Worm (Caenorhabditis elegans) whole organism, L4 larva: Measurements from ENCODE around the gene str-206.

Experiments
- D1046.2 ChIP-seq: fragments of 200-800 bp; sonication (Bioruptor generic); IDR thresholded peaks from 2 replicates; pipeline ENCODE4 v1.3.6; 2022; ENCODE audit warnings: missing genetic modification characterization, missing compliant biosample characterization
- F26F4.8 ChIP-seq: fragments of 200-800 bp; sonication (Bioruptor generic); conservative IDR thresholded peaks from 2 replicates; pipeline ENCODE4 v1.3.6; 2022; ENCODE audit warnings: missing genetic modification characterization, missing compliant biosample characterization
- F49E8.2 ChIP-seq: sonication (generic microtip); optimal IDR thresholded peaks from 2 replicates; lab custom pipeline; 2016; ENCODE audit warnings: missing compliant biosample characterization, mild to moderate bottlenecking, missing genetic modification characterization, borderline replicate concordance
- T20F7.1 ChIP-seq: fragments of 200-800 bp; sonication (Bioruptor generic); optimal IDR thresholded peaks from 2 replicates; lab custom pipeline; 2018; ENCODE audit warnings: mild to moderate bottlenecking, missing genetic modification characterization, missing compliant biosample characterization
- aha-1 ChIP-seq: fragments of 150-350 bp; peaks from one replicate; lab custom pipeline; 2014; ENCODE audit warnings: missing biosample characterization, missing genetic modification characterization
- ceh-32 ChIP-seq: sonication (generic microtip); optimal IDR thresholded peaks from 2 replicates; lab custom pipeline; 2016; ENCODE audit warnings: mild to moderate bottlenecking, missing genetic modification characterization, missing compliant biosample characterization; ENCODE audit not compliant: poor library complexity
- ceh-62 ChIP-seq: sonication (generic microtip); optimal IDR thresholded peaks from 2 replicates; lab custom pipeline; 2017; ENCODE audit warnings: missing biosample characterization, missing genetic modification characterization
- ces-1 ChIP-seq: fragments of 150-350 bp; sonication (generic microtip); optimal IDR thresholded peaks from 4 replicates; lab custom pipeline; 2014; ENCODE audit warnings: missing biosample characterization, missing genetic modification reagents, missing genetic modification characterization
- cey-2 ChIP-seq: sonication (generic microtip); optimal IDR thresholded peaks from 3 replicates; lab custom pipeline; 2017; ENCODE audit warnings: missing genetic modification characterization, mild to moderate bottlenecking, missing compliant biosample characterization, antibody characterized with exemption, borderline replicate concordance; ENCODE audit not compliant: insufficient read depth
- ctbp-1 ChIP-seq: fragments of 200-800 bp; sonication (Bioruptor generic); IDR thresholded peaks from 2 replicates; pipeline ENCODE4 v1.3.6; 2022; ENCODE audit warnings: missing genetic modification reagents, missing genetic modification characterization, missing compliant biosample characterization
- daf-16 ChIP-seq, 3 experiments: sonication (generic microtip); optimal IDR thresholded peaks; 2 replicates each; lab custom pipeline; 2016 to 2017; ENCODE audit warnings: missing genetic modification characterization in 3 of 3, missing genetic modification reagents in 3 of 3, mild to moderate bottlenecking in 2 of 3, missing compliant biosample characterization in 2 of 3, missing biosample characterization in 1 of 3, moderate library complexity in 1 of 3
- dmd-6 ChIP-seq: fragments of 200-800 bp; sonication (Bioruptor generic); IDR thresholded peaks from 2 replicates; pipeline ENCODE4 v1.3.6; 2022; ENCODE audit warnings: missing genetic modification reagents, missing genetic modification characterization, missing compliant biosample characterization
- dmd-9 ChIP-seq: fragments of 200-800 bp; sonication (Bioruptor generic); IDR thresholded peaks from 2 replicates; pipeline ENCODE4 v1.3.6; 2022; ENCODE audit warnings: missing genetic modification reagents, missing genetic modification characterization, missing compliant biosample characterization
- dpl-1 ChIP-seq: fragments of 150-350 bp; optimal IDR thresholded peaks from 2 replicates; lab custom pipeline; 2014; ENCODE audit warnings: missing biosample characterization, missing genetic modification reagents, missing genetic modification characterization
- dve-1 ChIP-seq: sonication (generic microtip); optimal IDR thresholded peaks from 2 replicates; lab custom pipeline; 2017; ENCODE audit warnings: antibody characterized with exemption, mild to moderate bottlenecking, missing genetic modification characterization, missing compliant biosample characterization; ENCODE audit not compliant: insufficient read depth
- hif-1 ChIP-seq, 2 experiments: sonication (generic microtip); optimal IDR thresholded peaks; 2 replicates each; lab custom pipeline; 2016 to 2017; ENCODE audit warnings: missing compliant biosample characterization in 2 of 2, missing genetic modification characterization in 2 of 2, missing genetic modification reagents in 2 of 2, missing genotype in 2 of 2, mild to moderate bottlenecking in 1 of 2
- hlh-11 ChIP-seq: fragments of 200-800 bp; sonication (Bioruptor generic); optimal IDR thresholded peaks from 2 replicates; lab custom pipeline; 2018; ENCODE audit warnings: mild to moderate bottlenecking, missing genetic modification characterization, missing compliant biosample characterization
- hlh-30 ChIP-seq: sonication (generic microtip); optimal IDR thresholded peaks from 2 replicates; lab custom pipeline; 2017; ENCODE audit warnings: antibody characterized with exemption, mild to moderate bottlenecking, missing genetic modification characterization, missing compliant biosample characterization; ENCODE audit not compliant: insufficient read depth
- lin-29 ChIP-seq: fragments of 200-800 bp; sonication (Bioruptor generic); IDR thresholded peaks from 2 replicates; pipeline ENCODE4 v1.3.6; 2022; ENCODE audit warnings: missing genetic modification reagents, missing genetic modification characterization, missing compliant biosample characterization
- lin-38 ChIP-seq: fragments of 200-800 bp; sonication (Bioruptor generic); IDR thresholded peaks from 2 replicates; pipeline ENCODE4 v1.3.6; 2022; ENCODE audit warnings: missing genetic modification reagents, missing genetic modification characterization, missing compliant biosample characterization
- lir-3 ChIP-seq: sonication (generic microtip); optimal IDR thresholded peaks from 2 replicates; lab custom pipeline; 2016; ENCODE audit warnings: mild to moderate bottlenecking, missing genetic modification characterization, missing compliant biosample characterization
- lsy-2 ChIP-seq, 2 experiments: fragments of 150-350 bp in 1 of 2; sonication (generic microtip) in 1 of 2; optimal IDR thresholded peaks; 2 replicates each; lab custom pipeline; 2014 to 2017; ENCODE audit warnings: missing biosample characterization in 2 of 2, missing genetic modification characterization in 2 of 2
- mdl-1 ChIP-seq, 2 experiments: fragments of 150-350 bp in 1 of 2; sonication (generic microtip) in 1 of 2; optimal IDR thresholded peaks; 2 replicates each; lab custom pipeline; 2014 to 2017; ENCODE audit warnings: missing biosample characterization in 2 of 2, missing genetic modification characterization in 2 of 2
- mep-1 ChIP-seq: fragments of 150-350 bp; sonication (generic microtip); optimal IDR thresholded peaks from 3 replicates; lab custom pipeline; 2014; ENCODE audit warnings: missing biosample characterization, missing genetic modification characterization
- mxl-2 ChIP-seq: fragments of 200-800 bp; sonication (Bioruptor generic); conservative IDR thresholded peaks from 2 replicates; pipeline ENCODE4 v1.3.6; 2022; ENCODE audit warnings: missing genetic modification reagents, missing genetic modification characterization, missing compliant biosample characterization
- mxl-3 ChIP-seq: fragments of 200-800 bp; sonication (Bioruptor generic); optimal IDR thresholded peaks from 2 replicates; lab custom pipeline; 2018; ENCODE audit warnings: mild to moderate bottlenecking, missing genetic modification characterization, missing compliant biosample characterization
- nhr-11 ChIP-seq: fragments of 150-350 bp; optimal IDR thresholded peaks from 2 replicates; lab custom pipeline; 2014; ENCODE audit warnings: missing biosample characterization, missing genetic modification characterization
- nhr-28 ChIP-seq: fragments of 150-350 bp; optimal IDR thresholded peaks from 2 replicates; lab custom pipeline; 2014; ENCODE audit warnings: missing biosample characterization, missing genetic modification characterization
- nhr-48 ChIP-seq: sonication (generic microtip); optimal IDR thresholded peaks from 2 replicates; lab custom pipeline; 2016; ENCODE audit warnings: mild to moderate bottlenecking, missing genetic modification characterization, missing compliant biosample characterization
- nhr-76 ChIP-seq: fragments of 150-350 bp; optimal IDR thresholded peaks from 2 replicates; lab custom pipeline; 2014; ENCODE audit warnings: missing biosample characterization, missing genetic modification characterization
- saeg-2 ChIP-seq: fragments of 200-800 bp; sonication (Bioruptor generic); IDR thresholded peaks from 2 replicates; pipeline ENCODE4 v1.3.6; 2022; ENCODE audit warnings: missing genetic modification reagents, missing genetic modification characterization, missing compliant biosample characterization
- set-16 ChIP-seq: fragments of 200-800 bp; sonication (Bioruptor generic); IDR thresholded peaks from 2 replicates; pipeline ENCODE4 v1.3.6; 2022; ENCODE audit warnings: missing genetic modification reagents, missing genetic modification characterization, missing compliant biosample characterization
- tra-1 ChIP-seq: fragments of 200-800 bp; sonication (Bioruptor generic); IDR thresholded peaks from 2 replicates; pipeline ENCODE4 v1.3.6; 2022; ENCODE audit warnings: missing genetic modification reagents, missing genetic modification characterization, missing compliant biosample characterization
- unc-62 ChIP-seq, 3 experiments: fragments of 150-350 bp in 1 of 3; sonication (generic microtip); optimal IDR thresholded peaks in 2 of 3; peaks in 1 of 3; 1 replicate in 1 of 3; 2 replicates in 2 of 3; lab custom pipeline; 2014 to 2017; ENCODE audit warnings: missing biosample characterization in 3 of 3, missing genetic modification characterization in 3 of 3, missing genetic modification reagents in 3 of 3, missing genotype in 1 of 3
- vab-7 ChIP-seq: fragments of 200-800 bp; sonication (Bioruptor generic); IDR thresholded peaks from 2 replicates; pipeline ENCODE4 v1.3.6; 2022; ENCODE audit warnings: missing genetic modification reagents, missing genetic modification characterization, missing compliant biosample characterization
- zag-1 ChIP-seq: fragments of 150-350 bp; optimal IDR thresholded peaks from 2 replicates; lab custom pipeline; 2014; ENCODE audit warnings: missing biosample characterization, missing genetic modification characterization
- zfp-3 ChIP-seq: fragments of 200-800 bp; sonication (Bioruptor generic); conservative IDR thresholded peaks from 2 replicates; pipeline ENCODE4 v1.3.6; 2022; ENCODE audit warnings: missing genetic modification reagents, missing genetic modification characterization, missing compliant biosample characterization

Gene str-206

ce11 chrV:6233952-6234351, 16.0 kb downstream of the str-206 start:
- TF ChIP-seq dmd-9 (GFP tag; lab: Robert Waterston, UW) (no peak), nhr-76 (tag; lab: Kevin White, UChicago) (no peak), ces-1 (GFP tag; lab: Kevin White, UChicago) (no peak), lsy-2 (tag; optimal IDR thresholded peaks at IDR 0.05; lab: Kevin White, UChicago) (no peak), saeg-2 (GFP tag; lab: Robert Waterston, UW) (no peak), cey-2 (no peak), zag-1 (no peak), zfp-3 (GFP tag; lab: Robert Waterston, UW) (no peak), nhr-11 (no peak), ceh-32 (tag; lab: Kevin White, UChicago) (no peak), dpl-1 (GFP tag; lab: Kevin White, UChicago) (no peak), D1046.2 (GFP tag; lab: Robert Waterston, UW) (no peak), ctbp-1 (no peak), mxl-2 (GFP tag; lab: Robert Waterston, UW) (no peak), unc-62 (GFP tag; optimal IDR thresholded peaks at IDR 0.05 in 1 of 2; lab: Kevin White, UChicago) (no peak), unc-62 (tag; optimal IDR thresholded peaks at IDR 0.05; lab: Kevin White, UChicago) (no peak), hlh-11 (tag; lab: Kevin White, UChicago) (no peak)

ce11 chrV:6234876-6235275, 16.9 kb downstream of the str-206 start, which contains the start of gene K08B12.3:
K08B12.3 (plus strand) TSS chrV:6235176.
- TF ChIP-seq lsy-2 (tag; optimal IDR thresholded peaks at IDR 0.05; lab: Kevin White, UChicago) (peak in 1 of 2 experiments; percentile 13), set-16 (GFP tag; lab: Robert Waterston, UW) (no peak), lin-38 (GFP tag; lab: Robert Waterston, UW) (peak; percentile 51), zfp-3 (GFP tag; lab: Robert Waterston, UW) (no peak), dve-1 (tag; lab: Kevin White, UChicago) (peak; percentile 4)
- TF ChIP-seq, all 104 proteins: peak for 3

- no peak for TF ChIP-seq F26F4.8 (GFP tag; lab: Robert Waterston, UW)
- TF ChIP-seq vab-7 (GFP tag; lab: Robert Waterston, UW), result no peak
- TF ChIP-seq hlh-11 (tag; lab: Kevin White, UChicago), result peak; percentile 83
- TF ChIP-seq nhr-28, result peak; percentile 48
- no peak for TF ChIP-seq mep-1
- no peak for TF ChIP-seq F49E8.2
- TF ChIP-seq tra-1 (GFP tag; lab: Robert Waterston, UW), result peak; percentile 86
- TF ChIP-seq lir-3 (tag; lab: Kevin White, UChicago), result no peak
- 0 out of 2 replicates have a peak, but pooled peaks have one; percentile 42 for TF ChIP-seq lin-29
- peak; percentile 86 for TF ChIP-seq dmd-6
- no peak for TF ChIP-seq daf-16 (GFP tag; optimal IDR thresholded peaks at IDR 0.05; lab: Kevin White, UChicago)
- peak; percentile 2 for TF ChIP-seq daf-16 (tag; optimal IDR thresholded peaks at IDR 0.05; lab: Kevin White, UChicago)
- TF ChIP-seq aha-1 (tag; lab: Kevin White, UChicago), result peak; percentile 3
- no peak for TF ChIP-seq nhr-76 (tag; lab: Kevin White, UChicago)
- TF ChIP-seq mdl-1 (tag; optimal IDR thresholded peaks at IDR 0.05; lab: Kevin White, UChicago), result peak; percentile 62 to 83
- no peak for TF ChIP-seq zfp-3 (GFP tag; lab: Robert Waterston, UW)
- peak in 1 of 2 experiments; percentile 37 for TF ChIP-seq hif-1 (tag; optimal IDR thresholded peaks at IDR 0.05; lab: Kevin White, UChicago)
- TF ChIP-seq hlh-30 (tag; lab: Kevin White, UChicago), result peak; percentile 84
- TF ChIP-seq ceh-62 (tag; lab: Kevin White, UChicago), result no peak
- TF ChIP-seq mxl-3 (GFP tag; lab: Kevin White, UChicago), result peak; percentile 40
- peak; percentile 99 for TF ChIP-seq nhr-48 (tag; lab: Kevin White, UChicago)
- TF ChIP-seq unc-62 (GFP tag; optimal IDR thresholded peaks at IDR 0.05 in 1 of 2; lab: Kevin White, UChicago), result peak in 1 of 2 experiments; percentile 93
- TF ChIP-seq unc-62 (tag; optimal IDR thresholded peaks at IDR 0.05; lab: Kevin White, UChicago), result no peak
- no peak for TF ChIP-seq T20F7.1
Measured at ce11 chrV:6238347-6238746, 20.4 kb downstream of the str-206 start.
